Fruit fly (Drosophila melanogaster): Measurements from ENCODE around the gene hale.

- no peak for TF ChIP-seq CTCF (optimal IDR thresholded peaks at IDR 0.05)
- TF ChIP-seq CG8478 (optimal IDR thresholded peaks at IDR 0.05), result no peak
These were observed 42.1 kb upstream of the hale start, which contains the start of gene CG14183 for dm6 chr3L:20027735-20028134.

All from S2 (cell line).